Worm (Caenorhabditis elegans): Measurements from ENCODE around the gene che-7.

The che-7 gene

DNA sequence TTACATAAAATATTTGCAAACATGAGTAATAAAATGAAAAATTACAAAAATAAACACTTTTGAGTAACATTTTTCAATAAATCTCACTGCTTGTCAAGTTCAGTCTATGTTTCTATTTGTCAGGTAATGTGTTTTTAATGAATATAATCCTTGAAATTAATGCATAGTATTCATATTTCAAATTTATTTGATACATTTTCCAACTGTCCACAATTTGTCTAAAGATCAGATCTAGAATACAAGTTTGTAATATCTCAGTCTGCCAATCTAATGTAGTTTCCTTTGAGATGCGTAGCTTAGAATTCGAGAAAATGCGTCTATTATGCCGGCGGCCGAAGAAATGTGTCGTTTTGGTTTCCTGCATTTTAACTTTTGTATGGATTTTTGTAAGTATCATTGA, 25.4 kb downstream of the che-7 start, which contains the start of gene Y97E10B.1:
Gene Y97E10B.1 (plus strand): TSS at position 301 of the 400 bp plus-strand sequence.
- TF ChIP-seq fkh-10 (GFP tag; optimal IDR thresholded peaks at IDR 0.05) (no peak), madf-2 (tag; optimal IDR thresholded peaks at IDR 0.05) (no peak), ceh-6 (GFP tag; optimal IDR thresholded peaks at IDR 0.05) (no peak), sox-4 (tag; optimal IDR thresholded peaks at IDR 0.05) (no peak), ceh-34 (tag; optimal IDR thresholded peaks at IDR 0.05) (no peak), ref-2 (tag; optimal IDR thresholded peaks at IDR 0.05) (no peak), pag-3 (tag; optimal IDR thresholded peaks at IDR 0.05; ENCODE audit: borderline replicate concordance) (no peak), pqm-1 (tag; optimal IDR thresholded peaks at IDR 0.05) (no peak), hlh-15 (tag; optimal IDR thresholded peaks at IDR 0.05) (no peak), ets-4 (tag; optimal IDR thresholded peaks at IDR 0.05) (no peak), syd-9 (tag; optimal IDR thresholded peaks at IDR 0.05) (no peak), pha-2 (tag; optimal IDR thresholded peaks at IDR 0.05) (no peak), ama-1 (optimal IDR thresholded peaks at IDR 0.05) (no peak), tbx-2 (tag; optimal IDR thresholded peaks at IDR 0.05) (no peak), tbx-7 (tag; optimal IDR thresholded peaks at IDR 0.05) (no peak), zip-5 (tag; optimal IDR thresholded peaks at IDR 0.05) (no peak)

DNA sequence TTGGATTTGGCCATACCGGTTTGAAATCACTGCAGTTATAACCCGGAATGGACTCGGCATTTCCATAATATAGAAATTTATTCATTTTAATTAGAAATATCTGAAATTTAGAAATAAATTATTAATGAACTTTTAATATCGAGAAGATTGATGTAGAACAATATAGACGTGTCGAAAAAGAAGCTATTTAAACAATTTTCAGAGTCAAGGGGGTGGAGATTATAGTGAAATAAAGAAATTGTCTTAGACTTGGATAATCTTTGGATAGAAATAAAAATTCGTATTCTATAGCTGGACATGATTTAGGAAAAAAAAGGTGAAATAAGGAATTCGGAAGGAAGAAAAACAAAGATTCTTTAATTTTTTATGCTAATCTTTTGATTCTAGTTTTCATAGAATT, 28.7 kb downstream of the che-7 start, which contains the start of gene srt-53:
Gene srt-53 (minus strand): TSS at position 101 of the 400 bp plus-strand sequence.
- TF ChIP-seq sox-4 (tag; optimal IDR thresholded peaks at IDR 0.05) (no peak), ceh-14 (tag; optimal IDR thresholded peaks at IDR 0.05) (no peak), mec-3 (tag; optimal IDR thresholded peaks at IDR 0.05; ENCODE audit: borderline replicate concordance) (no peak), nfya-1 (tag; optimal IDR thresholded peaks at IDR 0.05) (no peak), unc-55 (GFP tag; optimal IDR thresholded peaks at IDR 0.05) (no peak), ets-4 (tag; optimal IDR thresholded peaks at IDR 0.05) (no peak)

DNA sequence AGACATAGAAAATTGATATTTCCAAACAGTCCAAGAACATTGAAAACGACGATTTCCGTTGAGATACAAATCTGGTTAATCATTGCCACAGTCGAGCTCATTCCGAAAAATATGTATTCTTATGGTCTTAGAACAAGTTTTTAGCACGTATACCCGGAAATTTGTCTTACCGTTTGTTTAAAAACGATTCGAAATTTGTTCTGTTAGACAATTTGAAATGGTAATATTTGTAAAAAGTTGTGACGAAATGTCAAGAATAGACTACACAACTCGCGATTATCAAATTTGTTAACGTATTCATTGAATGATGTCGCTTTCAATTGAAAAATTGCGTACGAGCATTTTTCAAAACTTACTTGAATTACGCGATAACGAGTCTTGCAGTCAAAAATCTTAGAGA, 31.9 kb downstream of the che-7 start, which contains the start of gene srsx-3:
Gene srsx-3 (minus strand): TSS at position 101 of the 400 bp plus-strand sequence.
- TF ChIP-seq tbx-2 (tag; optimal IDR thresholded peaks at IDR 0.05) (no peak), ceh-45 (GFP tag; IDR thresholded peaks at IDR 0.05) (no peak), pha-4 (tag; optimal IDR thresholded peaks at IDR 0.05) (no peak), ama-1 (optimal IDR thresholded peaks at IDR 0.05) (no peak), ceh-14 (tag; optimal IDR thresholded peaks at IDR 0.05) (no peak), ets-4 (tag; optimal IDR thresholded peaks at IDR 0.05) (no peak), dmd-4 (tag; optimal IDR thresholded peaks at IDR 0.05; ENCODE audit: borderline replicate concordance) (no peak)

DNA sequence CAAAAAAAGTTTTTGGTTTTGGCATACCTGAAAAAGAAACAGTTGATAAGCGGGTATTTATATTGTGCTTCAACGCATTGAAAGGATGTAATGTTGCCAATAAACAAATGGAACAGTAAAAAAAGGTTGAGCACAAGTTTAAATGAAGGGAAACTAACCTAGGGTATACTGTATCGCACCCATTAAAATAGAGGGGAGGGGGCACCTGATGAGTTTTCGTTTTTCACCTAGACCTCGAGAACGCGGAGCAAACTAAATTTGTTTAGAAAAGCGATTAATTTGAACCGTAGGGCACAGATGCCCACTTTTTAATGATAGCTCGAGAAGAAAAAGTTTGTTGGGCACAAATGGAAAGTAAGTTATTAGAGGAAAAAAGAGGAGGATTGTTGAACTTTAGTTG, 36.0 kb downstream of the che-7 start, which contains the start of gene ncx-10:
Gene ncx-10 (minus strand): TSS at position 101 of the 400 bp plus-strand sequence.
- TF ChIP-seq zip-5 (tag; optimal IDR thresholded peaks at IDR 0.05) (no peak), ref-2 (tag; optimal IDR thresholded peaks at IDR 0.05) (no peak), fkh-10 (GFP tag; optimal IDR thresholded peaks at IDR 0.05) (no peak), mec-3 (tag; optimal IDR thresholded peaks at IDR 0.05; ENCODE audit: borderline replicate concordance) (no peak), hlh-8 (tag; optimal IDR thresholded peaks at IDR 0.05) (no peak), ahr-1 (tag; optimal IDR thresholded peaks at IDR 0.05) (no peak), unc-3 (GFP tag; conservative IDR thresholded peaks at IDR 0.05) (no peak), unc-3 (tag; optimal IDR thresholded peaks at IDR 0.05) (no peak), K09A11.1 (tag; optimal IDR thresholded peaks at IDR 0.05; ENCODE audit: insufficient read depth) (no peak), ceh-31 (tag; optimal IDR thresholded peaks at IDR 0.05) (no peak), ceh-30 (tag; optimal IDR thresholded peaks at IDR 0.05) (no peak), F13H6.1 (tag; optimal IDR thresholded peaks at IDR 0.05) (no peak), ceh-9 (tag; optimal IDR thresholded peaks at IDR 0.05) (no peak), hlh-30 (tag; optimal IDR thresholded peaks at IDR 0.05; ENCODE audit: insufficient read depth) (no peak), nhr-232 (tag; optimal IDR thresholded peaks at IDR 0.05) (no peak), hlh-13 (GFP tag; optimal IDR thresholded peaks at IDR 0.05) (no peak), nfya-1 (tag; optimal IDR thresholded peaks at IDR 0.05) (no peak), sox-4 (tag; optimal IDR thresholded peaks at IDR 0.05) (no peak), pha-2 (tag; optimal IDR thresholded peaks at IDR 0.05) (no peak), ceh-2 (tag; optimal IDR thresholded peaks at IDR 0.05) (no peak)

Data from whole organism, late embryonic.